Worm (Caenorhabditis elegans): Measurements from ENCODE around the gene tig-2.

- TF ChIP-seq lin-13 (GFP tag; optimal IDR thresholded peaks at IDR 0.05) = no peak
- TF ChIP-seq ama-1 (optimal IDR thresholded peaks at IDR 0.05) = peak; percentile 49
- TF ChIP-seq ZK546.5 (tag; optimal IDR thresholded peaks at IDR 0.05) = no peak
- no peak for TF ChIP-seq nhr-129 (tag; optimal IDR thresholded peaks at IDR 0.05)
- no peak for TF ChIP-seq ztf-4 (tag; optimal IDR thresholded peaks at IDR 0.05)
- no peak for TF ChIP-seq blmp-1 (tag; optimal IDR thresholded peaks at IDR 0.05; ENCODE audit: insufficient read depth)
- no peak for TF ChIP-seq zag-1 (tag; optimal IDR thresholded peaks at IDR 0.05)
- no peak for TF ChIP-seq nhr-23 (tag; optimal IDR thresholded peaks at IDR 0.05)
- TF ChIP-seq R02D3.7 (tag; optimal IDR thresholded peaks at IDR 0.05) = no peak
- TF ChIP-seq nhr-6 (tag; optimal IDR thresholded peaks at IDR 0.05) = no peak
- no peak for TF ChIP-seq mab-5 (tag; optimal IDR thresholded peaks at IDR 0.05)
- TF ChIP-seq ztf-11 (tag; optimal IDR thresholded peaks at IDR 0.05) = no peak
- TF ChIP-seq nhr-12 (tag; optimal IDR thresholded peaks at IDR 0.05) = no peak
Measured at ce11 chrV:4689234-4689633, 40.7 kb downstream of the tig-2 start, which contains the start of gene K03B4.1.
